Worm (Caenorhabditis elegans) whole organism, young adult: ENCODE data around the gene txt-13.

Source experiments
- F57C9.4 ChIP-seq: sonication (generic microtip); optimal IDR thresholded peaks from 2 replicates; lab custom pipeline; 2017; ENCODE audit warnings: mild to moderate bottlenecking, missing genetic modification characterization, missing compliant biosample characterization
- K12H6.12 ChIP-seq: fragments of 200-800 bp; sonication (Bioruptor generic); optimal IDR thresholded peaks from 2 replicates; lab custom pipeline; 2018; ENCODE audit warnings: mild to moderate bottlenecking, missing genetic modification characterization, missing compliant biosample characterization
- ama-1 ChIP-seq, 3 experiments: fragments of 150-350 bp in 1 of 3; sonication (generic microtip) in 2 of 3; optimal IDR thresholded peaks; 2 replicates each; lab custom pipeline; 2014 to 2018; ENCODE audit warnings: missing biosample characterization in 2 of 3, missing genetic modification characterization in 2 of 3, missing genetic modification reagents in 2 of 3
- bed-1 ChIP-seq: fragments of 200-800 bp; sonication (Bioruptor generic); IDR thresholded peaks from 2 replicates; pipeline ENCODE4 v1.3.6; 2022; ENCODE audit warnings: missing genetic modification reagents, missing genetic modification characterization, missing compliant biosample characterization
- bed-2 ChIP-seq: fragments of 200-800 bp; sonication (Bioruptor generic); IDR thresholded peaks from 2 replicates; pipeline ENCODE4 v1.3.6; 2022; ENCODE audit warnings: missing genetic modification reagents, missing genetic modification characterization, missing compliant biosample characterization
- dpl-1 ChIP-seq: fragments of 150-350 bp; optimal IDR thresholded peaks from 2 replicates; lab custom pipeline; 2014; ENCODE audit warnings: missing biosample characterization, missing genetic modification reagents, missing genetic modification characterization
- egl-18 ChIP-seq: fragments of 200-800 bp; sonication (Bioruptor generic); IDR thresholded peaks from 2 replicates; pipeline ENCODE4 v1.3.6; 2022; ENCODE audit warnings: missing genetic modification reagents, missing genetic modification characterization, missing compliant biosample characterization
- madf-6 ChIP-seq: fragments of 200-800 bp; sonication (Bioruptor generic); IDR thresholded peaks from 2 replicates; pipeline ENCODE4 v1.3.6; 2022; ENCODE audit warnings: missing genetic modification reagents, missing genetic modification characterization, missing compliant biosample characterization
- pha-4 ChIP-seq: fragments of 150-350 bp; sonication (generic microtip); optimal IDR thresholded peaks from 2 replicates; lab custom pipeline; 2014; ENCODE audit warnings: missing biosample characterization, missing genetic modification reagents, missing genetic modification characterization
- ztf-6 ChIP-seq: fragments of 200-800 bp; sonication (Bioruptor generic); IDR thresholded peaks from 2 replicates; pipeline ENCODE4 v1.3.6; 2022; ENCODE audit warnings: missing genetic modification reagents, missing genetic modification characterization, missing compliant biosample characterization

DNA sequence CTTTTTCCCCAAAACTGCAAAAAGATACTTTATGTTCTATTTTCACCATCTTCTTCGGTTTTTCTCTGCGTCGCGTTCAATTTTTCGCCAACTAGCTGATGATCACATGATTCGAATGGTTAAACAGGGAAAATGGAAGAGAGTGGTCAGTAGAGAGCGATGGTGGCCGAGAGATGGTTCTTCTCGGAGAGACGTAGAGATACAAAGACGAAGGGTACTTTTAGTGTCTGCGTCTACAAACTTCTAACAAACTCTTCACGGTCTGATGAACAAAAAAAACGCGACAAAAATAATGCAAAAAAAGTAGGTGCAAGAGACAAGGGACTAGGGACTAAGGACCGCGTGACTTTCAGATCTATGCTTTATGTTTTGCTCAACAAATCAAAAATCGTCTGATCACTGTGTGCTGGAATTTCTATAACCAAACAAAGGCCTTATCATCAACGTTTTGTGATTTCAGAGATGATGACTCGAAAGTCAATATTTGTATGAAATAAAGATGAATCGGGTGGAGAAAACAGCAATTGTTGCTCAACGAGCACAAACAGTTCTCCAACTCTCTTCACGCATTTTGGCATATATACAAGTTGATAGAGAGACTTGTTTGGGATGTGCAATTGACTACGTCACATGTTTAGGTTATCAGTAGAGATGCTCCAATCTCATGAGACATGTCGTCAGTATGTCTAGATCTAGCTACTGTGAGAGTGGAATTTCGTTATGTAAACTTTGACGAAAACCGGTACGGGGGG is 18.2 kb upstream of the txt-13 start:
- TF ChIP-seq K12H6.12 (tag; lab: Kevin White, UChicago) (peak; percentile 90), dpl-1 (no peak), F57C9.4 (tag; lab: Kevin White, UChicago) (no peak), bed-1 (GFP tag; lab: Robert Waterston, UW) (no peak), bed-2 (no peak), madf-6 (no peak), pha-4 (tag; lab: Kevin White, UChicago) (no peak), egl-18 (GFP tag; lab: Robert Waterston, UW) (no peak), ztf-6 (GFP tag; lab: Robert Waterston, UW) (0 out of 2 replicates have a peak, but pooled peaks have one; percentile 20), ama-1 (optimal IDR thresholded peaks at IDR 0.05; lab: Kevin White, UChicago) (no peak), ama-1 (GFP tag; optimal IDR thresholded peaks at IDR 0.05; lab: Kevin White, UChicago) (peak in 1 of 2 experiments; percentile 12)
